Worm (Caenorhabditis elegans) whole organism, mixed stage, embryonic: Measurements from ENCODE around the gene Y69A2AR.47.

Source experiments
- M03D4.4 ChIP-seq: sonication (generic microtip); optimal IDR thresholded peaks from 2 replicates; lab custom pipeline; 2017; ENCODE audit warnings: mild to moderate bottlenecking, missing genetic modification characterization, missing compliant biosample characterization
- bed-3 ChIP-seq: fragments of 200-800 bp; sonication (Bioruptor generic); optimal IDR thresholded peaks from 3 replicates; lab custom pipeline; 2018; ENCODE audit warnings: mild to moderate bottlenecking, missing genetic modification characterization, moderate library complexity, missing compliant biosample characterization
- blmp-1 ChIP-seq: fragments of 150-350 bp; optimal IDR thresholded peaks from 2 replicates; lab custom pipeline; 2014; ENCODE audit warnings: missing biosample characterization, missing genetic modification characterization
- ceh-39 ChIP-seq: fragments of 150-350 bp; optimal IDR thresholded peaks from 2 replicates; lab custom pipeline; 2014; ENCODE audit warnings: missing biosample characterization, missing genetic modification characterization
- ceh-43 ChIP-seq: fragments of 200-800 bp; sonication (Bioruptor generic); optimal IDR thresholded peaks from 2 replicates; lab custom pipeline; 2018; ENCODE audit warnings: mild to moderate bottlenecking, missing genetic modification characterization, moderate library complexity, missing compliant biosample characterization
- ceh-83 ChIP-seq: fragments of 200-800 bp; sonication (Bioruptor generic); optimal IDR thresholded peaks from 2 replicates; lab custom pipeline; 2018; ENCODE audit warnings: mild to moderate bottlenecking, missing genetic modification characterization, missing compliant biosample characterization
- ces-1 ChIP-seq: fragments of 150-350 bp; optimal IDR thresholded peaks from 2 replicates; lab custom pipeline; 2014; ENCODE audit warnings: missing biosample characterization, missing genetic modification reagents, missing genetic modification characterization
- cnd-1 ChIP-seq: fragments of 200-800 bp; sonication (Bioruptor generic); optimal IDR thresholded peaks from 2 replicates; lab custom pipeline; 2018; ENCODE audit warnings: mild to moderate bottlenecking, missing genetic modification characterization, missing compliant biosample characterization
- drap-1 ChIP-seq: fragments of 200-800 bp; sonication (Bioruptor generic); optimal IDR thresholded peaks from 3 replicates; lab custom pipeline; 2018; ENCODE audit warnings: mild to moderate bottlenecking, missing genetic modification characterization, missing compliant biosample characterization
- elt-1 ChIP-seq: sonication (generic microtip); optimal IDR thresholded peaks from 2 replicates; lab custom pipeline; 2017; ENCODE audit warnings: missing genetic modification characterization, mild to moderate bottlenecking, missing compliant biosample characterization, antibody characterized with exemption, moderate library complexity, borderline replicate concordance; ENCODE audit not compliant: insufficient read depth
- elt-3 ChIP-seq: fragments of 150-350 bp; optimal IDR thresholded peaks from 2 replicates; lab custom pipeline; 2014; ENCODE audit warnings: missing biosample characterization, missing genetic modification characterization
- flh-1 ChIP-seq: fragments of 200-800 bp; sonication (Bioruptor generic); optimal IDR thresholded peaks from 2 replicates; lab custom pipeline; 2018; ENCODE audit warnings: mild to moderate bottlenecking, missing genetic modification characterization, moderate library complexity, missing compliant biosample characterization
- ham-2 ChIP-seq: fragments of 200-800 bp; sonication (Bioruptor generic); optimal IDR thresholded peaks from 2 replicates; lab custom pipeline; 2018; ENCODE audit warnings: mild to moderate bottlenecking, missing genetic modification characterization, missing compliant biosample characterization
- hlh-1 ChIP-seq: fragments of 150-350 bp; optimal IDR thresholded peaks from 2 replicates; lab custom pipeline; 2014; ENCODE audit warnings: missing biosample characterization, missing genetic modification reagents, missing genetic modification characterization
- lin-13 ChIP-seq: fragments of 150-350 bp; optimal IDR thresholded peaks from 2 replicates; lab custom pipeline; 2014; ENCODE audit warnings: missing biosample characterization, missing genetic modification characterization
- lin-32 ChIP-seq: fragments of 200-800 bp; sonication (Bioruptor generic); optimal IDR thresholded peaks from 2 replicates; lab custom pipeline; 2018; ENCODE audit warnings: mild to moderate bottlenecking, missing genetic modification characterization, missing compliant biosample characterization
- lsy-2 ChIP-seq: fragments of 150-350 bp; optimal IDR thresholded peaks from 2 replicates; lab custom pipeline; 2014; ENCODE audit warnings: missing biosample characterization, missing genetic modification characterization
- mab-5 ChIP-seq: fragments of 150-350 bp; optimal IDR thresholded peaks from 2 replicates; lab custom pipeline; 2014; ENCODE audit warnings: missing biosample characterization, missing genetic modification characterization
- mep-1 ChIP-seq: fragments of 150-350 bp; optimal IDR thresholded peaks from 2 replicates; lab custom pipeline; 2017; ENCODE audit warnings: missing biosample characterization, missing genetic modification reagents, missing genetic modification characterization, inconsistent platforms
- mls-2 ChIP-seq: sonication (generic microtip); optimal IDR thresholded peaks from 2 replicates; lab custom pipeline; 2016; ENCODE audit warnings: mild to moderate bottlenecking, missing genetic modification characterization, moderate library complexity, missing compliant biosample characterization
- nhr-12 ChIP-seq: fragments of 150-350 bp; optimal IDR thresholded peaks from 2 replicates; lab custom pipeline; 2014; ENCODE audit warnings: missing biosample characterization, missing genetic modification characterization
- nhr-2 ChIP-seq: fragments of 150-350 bp; optimal IDR thresholded peaks from 2 replicates; lab custom pipeline; 2014; ENCODE audit warnings: missing biosample characterization, missing genetic modification characterization
- nhr-237 ChIP-seq: fragments of 150-350 bp; optimal IDR thresholded peaks from 2 replicates; lab custom pipeline; 2014; ENCODE audit warnings: missing biosample characterization, missing genetic modification characterization
- nhr-28 ChIP-seq: fragments of 150-350 bp; optimal IDR thresholded peaks from 2 replicates; lab custom pipeline; 2014; ENCODE audit warnings: missing biosample characterization, missing genetic modification characterization
- nhr-76 ChIP-seq: sonication (generic microtip); optimal IDR thresholded peaks from 2 replicates; lab custom pipeline; 2017; ENCODE audit warnings: missing biosample characterization, missing genetic modification characterization
- pha-4 ChIP-seq: fragments of 150-350 bp; optimal IDR thresholded peaks from 2 replicates; lab custom pipeline; 2018; ENCODE audit warnings: missing biosample characterization, missing genetic modification reagents, missing genetic modification characterization
- sem-2 ChIP-seq: fragments of 200-800 bp; sonication (Bioruptor generic); optimal IDR thresholded peaks from 2 replicates; lab custom pipeline; 2018; ENCODE audit warnings: mild to moderate bottlenecking, missing genetic modification characterization, missing compliant biosample characterization
- snpc-4 ChIP-seq: fragments of 150-350 bp; optimal IDR thresholded peaks from 2 replicates; lab custom pipeline; 2014; ENCODE audit warnings: missing biosample characterization, missing genetic modification characterization
- sptf-1 ChIP-seq: sonication (generic microtip); optimal IDR thresholded peaks from 2 replicates; lab custom pipeline; 2017; ENCODE audit warnings: mild to moderate bottlenecking, missing genetic modification characterization, moderate library complexity, missing compliant biosample characterization
- tbx-8 ChIP-seq: fragments of 200-800 bp; sonication (Bioruptor generic); optimal IDR thresholded peaks from 2 replicates; lab custom pipeline; 2018; ENCODE audit warnings: mild to moderate bottlenecking, missing genetic modification characterization, moderate library complexity, missing compliant biosample characterization
- unc-120 ChIP-seq: sonication (generic microtip); optimal IDR thresholded peaks from 2 replicates; lab custom pipeline; 2017; ENCODE audit warnings: missing genetic modification characterization, missing compliant biosample characterization; ENCODE audit not compliant: poor library complexity, severe bottlenecking
- unc-39 ChIP-seq: fragments of 150-350 bp; optimal IDR thresholded peaks from 2 replicates; lab custom pipeline; 2014; ENCODE audit warnings: missing biosample characterization, missing genetic modification characterization
- unc-62 ChIP-seq: fragments of 150-350 bp; optimal IDR thresholded peaks from 2 replicates; lab custom pipeline; 2014; ENCODE audit warnings: missing biosample characterization, missing genetic modification reagents, missing genetic modification characterization
- zip-8 ChIP-seq: fragments of 150-350 bp; optimal IDR thresholded peaks from 2 replicates; lab custom pipeline; 2014; ENCODE audit warnings: missing biosample characterization, missing genetic modification characterization
- ztf-11 ChIP-seq: fragments of 150-350 bp; optimal IDR thresholded peaks from 2 replicates; lab custom pipeline; 2014; ENCODE audit warnings: missing biosample characterization, missing genetic modification characterization

The Y69A2AR.47 gene

ce11 chrIV:2634992-2635391, 37.5 kb downstream of the Y69A2AR.47 start:
- TF ChIP-seq unc-62 (GFP tag; lab: Kevin White, UChicago) (no peak), zip-8 (tag; lab: Kevin White, UChicago) (peak; percentile 34), lin-13 (tag; lab: Kevin White, UChicago) (no peak), mep-1 (tag; lab: Kevin White, UChicago) (no peak), nhr-76 (tag; lab: Kevin White, UChicago) (no peak), M03D4.4 (no peak), unc-120 (tag; lab: Kevin White, UChicago) (no peak), ces-1 (no peak), mab-5 (tag; lab: Kevin White, UChicago) (no peak), nhr-28 (tag; lab: Kevin White, UChicago) (no peak), lsy-2 (peak; percentile 60), nhr-237 (tag; lab: Kevin White, UChicago) (no peak), nhr-12 (no peak), ceh-43 (GFP tag; lab: Kevin White, UChicago) (no peak), sptf-1 (tag; lab: Kevin White, UChicago) (no peak), snpc-4 (tag; lab: Kevin White, UChicago) (no peak), ham-2 (no peak), hlh-1 (no peak), tbx-8 (GFP tag; lab: Kevin White, UChicago) (no peak), bed-3 (GFP tag; lab: Kevin White, UChicago) (no peak), nhr-2 (peak; percentile 53), lin-32 (GFP tag; lab: Kevin White, UChicago) (no peak)

ce11 chrIV:2639666-2640273, 42.3 kb downstream of the Y69A2AR.47 start:
- TF ChIP-seq unc-62 (GFP tag; lab: Kevin White, UChicago) (no peak), elt-1 (no peak), mab-5 (tag; lab: Kevin White, UChicago) (no peak), pha-4 (tag; lab: Kevin White, UChicago) (no peak), nhr-28 (tag; lab: Kevin White, UChicago) (no peak), unc-39 (tag; lab: Kevin White, UChicago) (no peak), sem-2 (peak; percentile 58), ceh-83 (GFP tag; lab: Kevin White, UChicago) (peak; percentile 72), nhr-12 (no peak), flh-1 (GFP tag; lab: Kevin White, UChicago) (peak; percentile 13), nhr-76 (tag; lab: Kevin White, UChicago) (no peak), unc-120 (tag; lab: Kevin White, UChicago) (peak; percentile 49), tbx-8 (GFP tag; lab: Kevin White, UChicago) (peak; percentile 7), mep-1 (tag; lab: Kevin White, UChicago) (no peak), bed-3 (GFP tag; lab: Kevin White, UChicago) (peak; percentile 50), blmp-1 (tag; lab: Kevin White, UChicago) (no peak), zip-8 (tag; lab: Kevin White, UChicago) (peak; percentile 90), lin-13 (tag; lab: Kevin White, UChicago) (no peak), nhr-2 (peak; percentile 90), snpc-4 (tag; lab: Kevin White, UChicago) (no peak), lsy-2 (no peak), ham-2 (peak; percentile 35), lin-32 (GFP tag; lab: Kevin White, UChicago) (peak; percentile 19), sptf-1 (tag; lab: Kevin White, UChicago) (peak; percentile 83), drap-1 (GFP tag; lab: Kevin White, UChicago) (peak; percentile 25), mls-2 (tag; lab: Kevin White, UChicago) (peak; percentile 59), M03D4.4 (peak; percentile 52), ceh-43 (GFP tag; lab: Kevin White, UChicago) (no peak), cnd-1 (tag; lab: Kevin White, UChicago) (peak; percentile 11)

ce11 chrIV:2640950-2641349, 43.4 kb downstream of the Y69A2AR.47 start, which contains the start of the genes mdf-2 and nduv-3:
mdf-2 (minus strand) TSS chrIV:2641125.
nduv-3 (plus strand) TSS chrIV:2641310.
- no peak for TF ChIP-seq hlh-1
- TF ChIP-seq snpc-4 (tag; lab: Kevin White, UChicago) = no peak
- no peak for TF ChIP-seq nhr-28 (tag; lab: Kevin White, UChicago)
- no peak for TF ChIP-seq ceh-43 (GFP tag; lab: Kevin White, UChicago)
- no peak for TF ChIP-seq unc-39 (tag; lab: Kevin White, UChicago)
- TF ChIP-seq sem-2 = no peak
- TF ChIP-seq ceh-39 = peak; percentile 75
- TF ChIP-seq cnd-1 (tag; lab: Kevin White, UChicago) = no peak
- TF ChIP-seq nhr-2 = no peak
- no peak for TF ChIP-seq nhr-76 (tag; lab: Kevin White, UChicago)
- no peak for TF ChIP-seq blmp-1 (tag; lab: Kevin White, UChicago)
- TF ChIP-seq pha-4 (tag; lab: Kevin White, UChicago) = peak; percentile 74
- no peak for TF ChIP-seq M03D4.4
- no peak for TF ChIP-seq flh-1 (GFP tag; lab: Kevin White, UChicago)
- TF ChIP-seq ham-2 = no peak
- TF ChIP-seq mab-5 (tag; lab: Kevin White, UChicago) = no peak
- no peak for TF ChIP-seq unc-120 (tag; lab: Kevin White, UChicago)
- no peak for TF ChIP-seq tbx-8 (GFP tag; lab: Kevin White, UChicago)
- TF ChIP-seq mep-1 (tag; lab: Kevin White, UChicago) = peak; percentile 61
- no peak for TF ChIP-seq drap-1 (GFP tag; lab: Kevin White, UChicago)
- no peak for TF ChIP-seq zip-8 (tag; lab: Kevin White, UChicago)
- TF ChIP-seq ces-1 = peak; percentile 83
- no peak for TF ChIP-seq ceh-83 (GFP tag; lab: Kevin White, UChicago)
- TF ChIP-seq unc-62 (GFP tag; lab: Kevin White, UChicago) = no peak
- peak; percentile 30 for TF ChIP-seq nhr-237 (tag; lab: Kevin White, UChicago)
- peak; percentile 78 for TF ChIP-seq lsy-2
- TF ChIP-seq lin-13 (tag; lab: Kevin White, UChicago) = peak; percentile 82
- no peak for TF ChIP-seq bed-3 (GFP tag; lab: Kevin White, UChicago)
- no peak for TF ChIP-seq lin-32 (GFP tag; lab: Kevin White, UChicago)
- TF ChIP-seq nhr-12 = no peak
- no peak for TF ChIP-seq mls-2 (tag; lab: Kevin White, UChicago)
- no peak for TF ChIP-seq sptf-1 (tag; lab: Kevin White, UChicago)
- TF ChIP-seq ztf-11 (tag; lab: Kevin White, UChicago) = no peak
- no peak for TF ChIP-seq elt-1
- no peak for TF ChIP-seq elt-3 (tag; lab: Kevin White, UChicago)
